Worm (Caenorhabditis elegans): ENCODE results near the gene C01G5.9.

DNA sequence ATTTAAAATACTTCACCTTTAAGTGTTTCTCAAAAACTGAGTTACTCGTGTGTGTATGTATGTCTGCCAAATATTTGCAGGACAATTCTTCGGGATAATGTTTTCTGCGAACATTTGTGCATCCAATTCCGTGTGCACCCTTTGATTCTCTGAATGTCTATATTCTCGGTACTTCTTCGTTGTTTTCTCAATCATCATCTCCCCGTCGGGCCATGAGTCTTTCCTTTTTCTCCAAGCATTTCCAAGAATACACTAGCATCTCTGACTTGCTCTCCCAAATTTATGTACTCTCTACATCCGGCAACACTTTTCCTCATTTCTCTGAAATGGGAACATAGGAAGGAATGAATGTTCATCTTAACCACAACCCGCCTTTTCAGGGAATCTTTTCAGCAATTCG lies 5.0 kb upstream of the C01G5.9 start:
- TF ChIP-seq F13C5.2 (tag; optimal IDR thresholded peaks at IDR 0.05) (no peak), flt-1 (GFP tag; IDR thresholded peaks at IDR 0.05) (no peak), hnd-1 (tag; optimal IDR thresholded peaks at IDR 0.05) (no peak), ceh-36 (tag; optimal IDR thresholded peaks at IDR 0.05) (no peak), aly-1 (tag; optimal IDR thresholded peaks at IDR 0.05) (no peak), ama-1 (optimal IDR thresholded peaks at IDR 0.05) (no peak), tbx-37 (GFP tag; conservative IDR thresholded peaks at IDR 0.05) (no peak), pes-1 (GFP tag; IDR thresholded peaks at IDR 0.05) (no peak), sea-1 (GFP tag; conservative IDR thresholded peaks at IDR 0.05) (no peak), ceh-13 (GFP tag; optimal IDR thresholded peaks at IDR 0.05) (no peak), hmg-4 (GFP tag; optimal IDR thresholded peaks at IDR 0.05) (no peak), scrt-1 (GFP tag; IDR thresholded peaks at IDR 0.05) (no peak), B0310.2 (tag; optimal IDR thresholded peaks at IDR 0.05) (no peak)

Data from whole organism, early embryonic.